Worm (Caenorhabditis elegans): ENCODE data around the gene H13N06.2.

Gene H13N06.2

DNA sequence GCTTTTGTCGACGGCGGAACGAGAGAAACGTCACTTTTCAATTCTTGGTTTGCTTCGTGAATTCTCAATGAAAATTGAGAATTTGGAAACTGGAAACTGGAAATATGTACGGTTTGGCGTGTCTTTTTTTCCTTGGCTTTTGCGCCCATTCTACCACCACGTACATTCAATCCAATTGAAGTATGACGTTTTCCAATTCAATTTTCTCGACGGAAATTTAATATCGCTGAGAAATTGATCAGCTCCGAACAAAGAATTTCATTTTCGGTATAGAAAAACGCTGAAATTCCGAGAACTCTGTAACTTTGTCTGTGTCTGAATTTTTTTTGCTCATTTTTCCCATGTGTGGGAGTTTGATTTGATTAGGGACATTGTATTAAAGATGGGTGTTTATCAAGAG lies 45.4 kb downstream of the H13N06.2 start:
- TF ChIP-seq unc-42 (tag; optimal IDR thresholded peaks at IDR 0.05): peak; percentile 56
- no peak for TF ChIP-seq pha-4 (tag; optimal IDR thresholded peaks at IDR 0.05)
- TF ChIP-seq unc-55 (GFP tag; optimal IDR thresholded peaks at IDR 0.05): no peak
- TF ChIP-seq gmeb-2 (tag; optimal IDR thresholded peaks at IDR 0.05): no peak
- no peak for TF ChIP-seq hlh-30 (tag; optimal IDR thresholded peaks at IDR 0.05; ENCODE audit: insufficient read depth)

DNA sequence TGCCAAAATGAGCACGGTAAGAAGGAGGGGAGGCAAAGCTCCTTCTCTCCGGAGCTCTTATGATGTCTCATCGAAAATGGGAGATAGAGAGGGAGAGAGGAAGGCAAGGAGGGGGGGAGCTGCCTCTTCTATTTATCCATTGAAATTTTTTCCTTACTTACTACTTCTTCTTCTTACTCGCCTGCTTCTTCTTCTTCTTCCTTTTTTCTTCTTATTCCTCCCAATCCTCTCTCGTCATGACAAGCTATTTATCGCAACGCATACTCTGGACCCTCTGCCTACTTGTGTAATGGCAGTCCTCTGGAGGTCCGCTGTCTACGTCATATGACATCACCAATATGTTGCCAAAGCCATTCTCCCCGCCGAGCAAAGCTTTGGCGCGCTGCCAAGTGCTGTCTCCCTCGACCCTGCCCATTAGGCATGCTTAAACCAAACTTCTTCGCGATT lies 47.3 kb downstream of the H13N06.2 start:
- TF ChIP-seq hlh-6 (tag; optimal IDR thresholded peaks at IDR 0.05): no peak
- peak; percentile 67 for TF ChIP-seq ceh-31 (tag; optimal IDR thresholded peaks at IDR 0.05)
- TF ChIP-seq unc-86 (tag; optimal IDR thresholded peaks at IDR 0.05): no peak
- TF ChIP-seq nfya-1 (tag; optimal IDR thresholded peaks at IDR 0.05): no peak
- no peak for TF ChIP-seq hlh-13 (GFP tag; optimal IDR thresholded peaks at IDR 0.05)
- TF ChIP-seq che-1 (tag; optimal IDR thresholded peaks at IDR 0.05): no peak
- peak; percentile 41 for TF ChIP-seq ceh-19 (GFP tag; optimal IDR thresholded peaks at IDR 0.05)
- TF ChIP-seq fkh-6 (tag; optimal IDR thresholded peaks at IDR 0.05): no peak
- no peak for TF ChIP-seq pha-4 (tag; optimal IDR thresholded peaks at IDR 0.05)
- peak; percentile 55 for TF ChIP-seq ceh-14 (tag; optimal IDR thresholded peaks at IDR 0.05)
- no peak for TF ChIP-seq ref-2 (tag; optimal IDR thresholded peaks at IDR 0.05)
- TF ChIP-seq Y22D7AL.16 (tag; optimal IDR thresholded peaks at IDR 0.05): no peak
- TF ChIP-seq ceh-24 (tag; optimal IDR thresholded peaks at IDR 0.05): no peak
- TF ChIP-seq sdc-2 (tag; optimal IDR thresholded peaks at IDR 0.05): no peak
- no peak for TF ChIP-seq T23F11.4 (GFP tag; optimal IDR thresholded peaks at IDR 0.05)
- TF ChIP-seq nhr-232 (tag; optimal IDR thresholded peaks at IDR 0.05): no peak
- no peak for TF ChIP-seq madf-2 (tag; optimal IDR thresholded peaks at IDR 0.05)
- TF ChIP-seq hlh-15 (tag; optimal IDR thresholded peaks at IDR 0.05): no peak
- TF ChIP-seq unc-55 (GFP tag; optimal IDR thresholded peaks at IDR 0.05): peak; percentile 27
- TF ChIP-seq eyg-1 (tag; optimal IDR thresholded peaks at IDR 0.05): no peak
- no peak for TF ChIP-seq pat-9 (tag; optimal IDR thresholded peaks at IDR 0.05)
- TF ChIP-seq fkh-10 (GFP tag; optimal IDR thresholded peaks at IDR 0.05): no peak
- TF ChIP-seq ceh-30 (tag; optimal IDR thresholded peaks at IDR 0.05): no peak
- TF ChIP-seq pros-1 (tag; optimal IDR thresholded peaks at IDR 0.05): no peak
- no peak for TF ChIP-seq ceh-22 (tag; optimal IDR thresholded peaks at IDR 0.05)
- no peak for TF ChIP-seq pqm-1 (tag; optimal IDR thresholded peaks at IDR 0.05)
- no peak for TF ChIP-seq lim-6 (tag; optimal IDR thresholded peaks at IDR 0.05)
- TF ChIP-seq ceh-2 (tag; optimal IDR thresholded peaks at IDR 0.05): no peak
- TF ChIP-seq elt-2 (tag; optimal IDR thresholded peaks at IDR 0.05): no peak
- no peak for TF ChIP-seq zip-5 (tag; optimal IDR thresholded peaks at IDR 0.05)
- TF ChIP-seq ama-1 (optimal IDR thresholded peaks at IDR 0.05): no peak
- no peak for TF ChIP-seq ceh-9 (tag; optimal IDR thresholded peaks at IDR 0.05)
- no peak for TF ChIP-seq ets-4 (tag; optimal IDR thresholded peaks at IDR 0.05)
- no peak for TF ChIP-seq dmd-4 (tag; optimal IDR thresholded peaks at IDR 0.05; ENCODE audit: borderline replicate concordance)
- no peak for TF ChIP-seq rnt-1 (tag; optimal IDR thresholded peaks at IDR 0.05)
- TF ChIP-seq hlh-8 (tag; optimal IDR thresholded peaks at IDR 0.05): no peak
- TF ChIP-seq C38D4.7 (GFP tag; optimal IDR thresholded peaks at IDR 0.05): no peak
- no peak for TF ChIP-seq gmeb-2 (tag; optimal IDR thresholded peaks at IDR 0.05)
- no peak for TF ChIP-seq sox-2 (GFP tag; IDR thresholded peaks at IDR 0.05)
- TF ChIP-seq tbx-7 (tag; optimal IDR thresholded peaks at IDR 0.05): no peak
- no peak for TF ChIP-seq C08G9.2 (tag; optimal IDR thresholded peaks at IDR 0.05)
- TF ChIP-seq unc-3 (GFP tag; conservative IDR thresholded peaks at IDR 0.05): no peak
- TF ChIP-seq unc-3 (tag; optimal IDR thresholded peaks at IDR 0.05): peak; percentile 12
- TF ChIP-seq ceh-45 (GFP tag; IDR thresholded peaks at IDR 0.05): no peak
- TF ChIP-seq ztf-16 (tag; optimal IDR thresholded peaks at IDR 0.05): no peak
- TF ChIP-seq syd-9 (tag; optimal IDR thresholded peaks at IDR 0.05): no peak
- TF ChIP-seq elt-4 (tag; optimal IDR thresholded peaks at IDR 0.05): no peak
- TF ChIP-seq mec-3 (tag; optimal IDR thresholded peaks at IDR 0.05; ENCODE audit: borderline replicate concordance): no peak
- no peak for TF ChIP-seq lin-11 (tag; optimal IDR thresholded peaks at IDR 0.05)
- TF ChIP-seq tbx-2 (tag; optimal IDR thresholded peaks at IDR 0.05): peak; percentile 54

All from whole organism, late embryonic.